Fruit fly (Drosophila melanogaster): ENCODE results near the gene CG8072.

DNA sequence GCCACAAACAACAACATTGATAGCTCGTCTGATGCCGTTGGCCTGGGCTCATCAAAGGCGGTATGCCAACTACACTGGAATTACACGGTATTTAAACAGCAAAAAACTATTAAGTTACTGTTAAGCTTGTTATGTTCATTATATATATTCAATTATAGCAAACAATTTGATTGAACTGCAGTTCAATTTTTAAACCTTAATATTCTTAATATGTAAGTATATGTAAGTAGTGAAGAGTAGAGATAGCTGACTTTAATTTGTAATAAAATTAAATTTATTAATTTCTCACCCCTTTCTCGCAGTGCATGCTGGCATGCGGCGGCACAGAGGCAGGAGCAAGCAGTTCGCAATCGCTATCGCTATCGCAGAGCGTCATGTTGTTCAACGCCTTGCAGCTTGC is 41.2 kb upstream of the CG8072 start:
- no peak for TF ChIP-seq az2 (GFP tag; optimal IDR thresholded peaks at IDR 0.05)
- TF ChIP-seq Rx (GFP tag; IDR thresholded peaks at IDR 0.05): no peak
- no peak for TF ChIP-seq CG10654 (GFP tag; optimal IDR thresholded peaks at IDR 0.05)
- TF ChIP-seq trem (tag; optimal IDR thresholded peaks at IDR 0.05): no peak
- no peak for TF ChIP-seq br (optimal IDR thresholded peaks at IDR 0.05)
- no peak for TF ChIP-seq en (GFP tag; optimal IDR thresholded peaks at IDR 0.05)
- no peak for TF ChIP-seq nerfin-2 (GFP tag; IDR thresholded peaks at IDR 0.05; ENCODE audit: partially characterized antibody)
- no peak for TF ChIP-seq slp2 (GFP tag; optimal IDR thresholded peaks at IDR 0.05)
- TF ChIP-seq CG7928 (GFP tag; optimal IDR thresholded peaks at IDR 0.05): no peak
- TF ChIP-seq H15 (GFP tag; IDR thresholded peaks at IDR 0.05): no peak
